Fruit fly (Drosophila melanogaster) whole organism, wandering third instar larva: Measurements from ENCODE around the gene CG3630.
A peak's percentile ranks its signal among the peaks of the same experiment; 100 is the strongest.

Source experiments
- Abd-B ChIP-seq: fragments of >200 bp; optimal IDR thresholded peaks from 2 replicates; lab custom pipeline; 2017; ENCODE audit warnings: missing biosample characterization, missing genetic modification characterization
- CG32264 ChIP-seq: fragments of 200-800 bp; sonication (Bioruptor generic); optimal IDR thresholded peaks from 2 replicates; lab custom pipeline; 2016; ENCODE audit warnings: missing biosample characterization, missing genetic modification characterization
- CG9705 ChIP-seq: fragments of 200-800 bp; sonication (Bioruptor generic); optimal IDR thresholded peaks from 2 replicates; lab custom pipeline; 2018; ENCODE audit warnings: missing biosample characterization, mild to moderate bottlenecking, missing genetic modification characterization
- CrebA ChIP-seq: fragments of 200-800 bp; sonication (Bioruptor generic); optimal IDR thresholded peaks from 2 replicates; lab custom pipeline; 2016; ENCODE audit warnings: missing biosample characterization, mild to moderate bottlenecking, missing genetic modification characterization, borderline replicate concordance
- Dfd ChIP-seq: fragments of >200 bp; optimal IDR thresholded peaks from 2 replicates; lab custom pipeline; 2017; ENCODE audit warnings: missing biosample characterization, missing genetic modification characterization
- Dif ChIP-seq: fragments of 200-275, 200-300 bp; sonication (Bioruptor generic); optimal IDR thresholded peaks from 2 replicates; lab custom pipeline; 2018; ENCODE audit warnings: missing biosample characterization, missing genetic modification characterization; ENCODE audit not compliant: partially characterized antibody
- GATAd ChIP-seq: sonication (Bioruptor generic); optimal IDR thresholded peaks from 2 replicates; lab custom pipeline; 2016; ENCODE audit warnings: missing biosample characterization, missing genetic modification characterization
- HLH106 ChIP-seq: fragments of 200-800 bp; optimal IDR thresholded peaks from 3 replicates; lab custom pipeline; 2019; ENCODE audit warnings: missing biosample characterization, mild to moderate bottlenecking, missing genetic modification characterization, moderate library complexity
- Hnf4 ChIP-seq: fragments of 200-800 bp; sonication (Bioruptor generic); optimal IDR thresholded peaks from 2 replicates; lab custom pipeline; 2016; ENCODE audit warnings: missing biosample characterization, mild to moderate bottlenecking, missing genetic modification characterization
- Hr78 ChIP-seq: fragments of >200 bp; optimal IDR thresholded peaks from 2 replicates; lab custom pipeline; 2017; ENCODE audit warnings: missing biosample characterization, missing genetic modification characterization
- Jra ChIP-seq: sonication (Bioruptor generic); optimal IDR thresholded peaks from 2 replicates; lab custom pipeline; 2016; ENCODE audit warnings: missing biosample characterization, missing genetic modification characterization
- Mio ChIP-seq: sonication (Bioruptor generic); optimal IDR thresholded peaks from 2 replicates; lab custom pipeline; 2016; ENCODE audit warnings: missing biosample characterization, missing genetic modification characterization
- Myc ChIP-seq: fragments of >200 bp; optimal IDR thresholded peaks from 2 replicates; lab custom pipeline; 2017
- N ChIP-seq: fragments of >200 bp; optimal IDR thresholded peaks from 2 replicates; lab custom pipeline; 2018; ENCODE audit warnings: missing biosample characterization, missing external identifiers, missing genetic modification characterization
- OdsH ChIP-seq: fragments of 200-800 bp; sonication (Bioruptor generic); optimal IDR thresholded peaks from 2 replicates; lab custom pipeline; 2016; ENCODE audit warnings: missing biosample characterization, mild to moderate bottlenecking, missing genetic modification characterization
- Rel ChIP-seq, 2 experiments: fragments of 200-800 bp; sonication (Bioruptor generic) in 1 of 2; optimal IDR thresholded peaks; 2 replicates in 1 of 2; 3 replicates in 1 of 2; lab custom pipeline; 2016 to 2019; ENCODE audit warnings: mild to moderate bottlenecking in 2 of 2, missing biosample characterization in 2 of 2, missing genetic modification characterization in 2 of 2, moderate library complexity in 1 of 2
- Sp1 ChIP-seq: fragments of 200-800 bp; sonication (Bioruptor generic); optimal IDR thresholded peaks from 3 replicates; lab custom pipeline; 2019; ENCODE audit warnings: missing biosample characterization, mild to moderate bottlenecking, missing genetic modification characterization, moderate library complexity
- Vsx2 ChIP-seq: fragments of 200-300, 225-300 bp; sonication (Bioruptor generic); optimal IDR thresholded peaks from 2 replicates; lab custom pipeline; 2018; ENCODE audit warnings: missing biosample characterization, missing genetic modification characterization; ENCODE audit not compliant: partially characterized antibody
- br ChIP-seq: fragments of 200-800 bp; sonication (Bioruptor generic); optimal IDR thresholded peaks from 2 replicates; lab custom pipeline; 2016; ENCODE audit warnings: missing biosample characterization, missing genetic modification characterization
- brk ChIP-seq: fragments of 200-800 bp; sonication (Bioruptor generic); optimal IDR thresholded peaks from 2 replicates; lab custom pipeline; 2016; ENCODE audit warnings: missing biosample characterization, mild to moderate bottlenecking, missing genetic modification characterization
- dmrt93B ChIP-seq: fragments of 200-800 bp; sonication (Bioruptor generic); optimal IDR thresholded peaks from 2 replicates; lab custom pipeline; 2018; ENCODE audit warnings: missing biosample characterization, mild to moderate bottlenecking, missing genetic modification characterization
- dsf ChIP-seq: sonication (Bioruptor generic); optimal IDR thresholded peaks from 2 replicates; lab custom pipeline; 2016; ENCODE audit warnings: missing biosample characterization, missing genetic modification characterization, borderline replicate concordance
- ey ChIP-seq: fragments of 200-800 bp; sonication (Bioruptor generic); optimal IDR thresholded peaks from 2 replicates; lab custom pipeline; 2016; ENCODE audit warnings: missing biosample characterization, missing genetic modification characterization
- foxo ChIP-seq, 2 experiments: fragments of 200-800 bp; sonication (Bioruptor generic); optimal IDR thresholded peaks; 2 replicates in 1 of 2; 3 replicates in 1 of 2; lab custom pipeline; 2016 to 2017; ENCODE audit warnings: missing biosample characterization in 2 of 2, missing genetic modification characterization in 2 of 2
- fru ChIP-seq: fragments of 200-800 bp; sonication (Bioruptor generic); optimal IDR thresholded peaks from 3 replicates; lab custom pipeline; 2016; ENCODE audit warnings: missing biosample characterization, mild to moderate bottlenecking, missing genetic modification characterization
- h ChIP-seq: fragments of 200-800 bp; sonication (Bioruptor generic); optimal IDR thresholded peaks from 3 replicates; lab custom pipeline; 2016; ENCODE audit warnings: missing biosample characterization, mild to moderate bottlenecking, missing genetic modification characterization
- jim ChIP-seq: fragments of 175-275, 200-325 bp; sonication (Bioruptor generic); optimal IDR thresholded peaks from 2 replicates; lab custom pipeline; 2016; ENCODE audit warnings: missing biosample characterization, mild to moderate bottlenecking, missing genetic modification characterization
- lola ChIP-seq: fragments of >200 bp; optimal IDR thresholded peaks from 2 replicates; lab custom pipeline; 2017; ENCODE audit warnings: missing biosample characterization, missing genetic modification characterization
- psq ChIP-seq: fragments of 200-800 bp; sonication (Bioruptor generic); optimal IDR thresholded peaks from 3 replicates; lab custom pipeline; 2017; ENCODE audit warnings: missing biosample characterization, mild to moderate bottlenecking, missing genetic modification characterization, moderate library complexity
- rgr ChIP-seq: fragments of 200-800 bp; sonication (Bioruptor generic); optimal IDR thresholded peaks from 3 replicates; lab custom pipeline; 2016; ENCODE audit warnings: missing biosample characterization, mild to moderate bottlenecking, missing genetic modification characterization
- sage ChIP-seq: fragments of 200-800 bp; sonication (Bioruptor generic); optimal IDR thresholded peaks from 2 replicates; lab custom pipeline; 2016; ENCODE audit warnings: missing biosample characterization, mild to moderate bottlenecking, missing genetic modification characterization
- sv ChIP-seq: fragments of 200-800 bp; sonication (Bioruptor generic); optimal IDR thresholded peaks from 3 replicates; lab custom pipeline; 2016; ENCODE audit warnings: missing biosample characterization, missing genetic modification characterization
- tai ChIP-seq: sonication (Bioruptor generic); optimal IDR thresholded peaks from 2 replicates; lab custom pipeline; 2016; ENCODE audit warnings: missing biosample characterization, missing genetic modification characterization
- usp ChIP-seq: fragments of >200 bp; optimal IDR thresholded peaks from 2 replicates; lab custom pipeline; 2017; ENCODE audit warnings: missing biosample characterization, missing genetic modification characterization
- woc ChIP-seq: sonication (Bioruptor generic); optimal IDR thresholded peaks from 2 replicates; lab custom pipeline; 2016; ENCODE audit warnings: missing biosample characterization, mild to moderate bottlenecking, missing genetic modification characterization

Gene CG3630

DNA sequence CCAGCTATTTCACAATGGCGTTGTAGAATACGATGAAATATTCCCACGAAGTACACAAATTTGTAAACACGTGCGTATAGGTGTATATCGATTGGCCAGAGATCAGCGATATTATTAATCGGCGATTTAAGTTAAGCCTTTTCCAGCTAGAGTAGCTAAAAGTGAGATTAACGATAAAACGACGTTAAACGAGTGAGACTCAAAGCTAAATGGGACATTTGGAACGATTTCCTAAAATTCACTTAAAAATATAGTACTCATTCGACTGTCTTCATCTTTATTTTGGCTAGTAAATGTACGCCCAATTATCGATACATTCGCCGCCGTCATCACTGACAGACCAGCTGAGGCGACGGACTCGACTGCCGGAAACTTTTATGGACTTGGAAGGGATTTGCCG, 22.6 kb downstream of the CG3630 start, which contains the start of the genes Nmd3 and CG17776:
Gene Nmd3 (minus strand): TSS at position 106 of the 400 bp plus-strand sequence.
Gene CG17776 (plus strand): TSS at position 163 of the 400 bp plus-strand sequence.
- no peak for TF ChIP-seq ey (GFP tag; lab: Kevin White, UChicago)
- no peak for TF ChIP-seq br (GFP tag; lab: Kevin White, UChicago)
- TF ChIP-seq foxo (GFP tag; optimal IDR thresholded peaks at IDR 0.05; lab: Kevin White, UChicago) = peak in 1 of 2 experiments; percentile 13
- TF ChIP-seq woc (GFP tag; lab: Kevin White, UChicago) = no peak
- TF ChIP-seq Sp1 (GFP tag; lab: Kevin White, UChicago) = peak; percentile 1
- TF ChIP-seq CG9705 = no peak
- no peak for TF ChIP-seq sage (GFP tag; lab: Kevin White, UChicago)
- TF ChIP-seq dsf = no peak
- no peak for TF ChIP-seq GATAd (GFP tag; lab: Kevin White, UChicago)
- TF ChIP-seq h (GFP tag; lab: Kevin White, UChicago) = no peak
- no peak for TF ChIP-seq CrebA (GFP tag; lab: Kevin White, UChicago)
- TF ChIP-seq Myc (lab: Kevin White, UChicago) = peak; percentile 97
- TF ChIP-seq Rel (GFP tag; optimal IDR thresholded peaks at IDR 0.05; lab: Kevin White, UChicago) = no peak
- peak; percentile 55 for TF ChIP-seq Rel (tag; optimal IDR thresholded peaks at IDR 0.05; lab: Kevin White, UChicago)
- TF ChIP-seq Dif = no peak
- no peak for TF ChIP-seq jim (GFP tag; lab: Kevin White, UChicago)
- TF ChIP-seq HLH106 (tag; lab: Kevin White, UChicago) = peak; percentile 27
- peak; percentile 8 for TF ChIP-seq rgr
- TF ChIP-seq fru (GFP tag; lab: Kevin White, UChicago) = no peak
- TF ChIP-seq lola (GFP tag; lab: Kevin White, UChicago) = no peak

DNA sequence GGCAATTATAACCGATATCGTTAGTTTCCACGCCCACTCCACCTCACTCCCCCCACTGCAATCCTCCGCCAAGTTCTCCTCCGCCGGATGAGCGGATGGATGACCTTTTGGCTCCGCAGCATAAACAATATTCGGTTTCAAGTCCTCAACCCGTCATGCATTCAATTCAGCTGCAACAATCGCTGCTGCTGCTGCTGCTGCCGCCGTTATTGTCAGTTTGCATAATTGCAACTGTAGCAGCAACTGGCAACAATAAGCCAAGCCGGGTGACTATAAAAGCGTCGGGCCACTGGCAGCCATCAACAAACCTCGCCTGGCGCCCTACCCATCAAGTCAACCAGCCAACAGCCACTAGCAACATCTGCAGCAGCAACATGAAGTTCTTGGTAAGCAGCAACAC, 24.6 kb downstream of the CG3630 start, which contains the start of gene CG17777:
Gene CG17777 (plus strand): TSS at position 301 of the 400 bp plus-strand sequence.
- TF ChIP-seq br (GFP tag; lab: Kevin White, UChicago) (no peak), fru (GFP tag; lab: Kevin White, UChicago) (no peak), Dfd (GFP tag; lab: Kevin White, UChicago) (no peak), lola (GFP tag; lab: Kevin White, UChicago) (no peak), Dif (no peak), Jra (GFP tag; lab: Kevin White, UChicago) (no peak), sage (GFP tag; lab: Kevin White, UChicago) (no peak), Hr78 (GFP tag; lab: Kevin White, UChicago) (no peak), psq (GFP tag; lab: Kevin White, UChicago) (no peak), N (GFP tag; lab: Kevin White, UChicago) (no peak), woc (GFP tag; lab: Kevin White, UChicago) (no peak), tai (GFP tag; lab: Kevin White, UChicago) (no peak)

dm6 chrX:2187520-2187919, 25.5 kb downstream of the CG3630 start, which contains the start of gene CG3457:
TSS of gene CG3457 (plus strand) at chrX:2187820.
- TF ChIP-seq Myc (lab: Kevin White, UChicago) (no peak), fru (GFP tag; lab: Kevin White, UChicago) (no peak), jim (GFP tag; lab: Kevin White, UChicago) (no peak), Hr78 (GFP tag; lab: Kevin White, UChicago) (no peak), OdsH (GFP tag; lab: Kevin White, UChicago) (no peak), Mio (GFP tag; lab: Kevin White, UChicago) (no peak), CG32264 (no peak), Dfd (GFP tag; lab: Kevin White, UChicago) (no peak), rgr (no peak), sv (GFP tag; lab: Kevin White, UChicago) (no peak)

- TF ChIP-seq Hr78 (GFP tag; lab: Kevin White, UChicago) = no peak
- TF ChIP-seq CrebA (GFP tag; lab: Kevin White, UChicago) = no peak
- no peak for TF ChIP-seq h (GFP tag; lab: Kevin White, UChicago)
- no peak for TF ChIP-seq ey (GFP tag; lab: Kevin White, UChicago)
- TF ChIP-seq usp (GFP tag; lab: Kevin White, UChicago) = no peak
Measured at dm6 chrX:2188888-2189287, 26.9 kb downstream of the CG3630 start, which contains the start of gene Mct1. TSS of gene Mct1 (plus strand) at chrX:2189188.

DNA sequence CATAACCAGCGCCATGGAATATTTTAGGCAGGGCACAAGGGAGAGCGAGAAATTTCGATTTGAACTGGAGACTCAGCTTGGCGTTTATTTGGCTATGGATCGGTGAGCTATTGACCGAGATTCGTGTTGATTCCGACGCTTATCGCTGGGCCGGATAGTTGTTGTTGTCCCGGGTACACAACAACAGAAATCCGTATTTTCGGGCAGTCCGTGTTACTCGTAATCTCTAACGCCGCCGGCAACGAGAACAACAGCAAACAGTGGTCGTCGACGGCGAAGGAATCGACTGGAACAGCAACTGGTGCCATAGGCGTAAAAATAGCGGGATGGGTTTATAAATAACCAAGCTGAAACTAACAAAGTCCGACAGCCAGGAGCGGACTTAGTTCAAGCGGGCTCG, 29.9 kb downstream of the CG3630 start:
- TF ChIP-seq woc (GFP tag; lab: Kevin White, UChicago) (no peak), br (GFP tag; lab: Kevin White, UChicago) (no peak), dmrt93B (GFP tag; lab: Kevin White, UChicago) (no peak), Vsx2 (GFP tag; lab: Kevin White, UChicago) (no peak), Hr78 (GFP tag; lab: Kevin White, UChicago) (no peak), GATAd (GFP tag; lab: Kevin White, UChicago) (no peak), h (GFP tag; lab: Kevin White, UChicago) (no peak), Mio (GFP tag; lab: Kevin White, UChicago) (no peak), sage (GFP tag; lab: Kevin White, UChicago) (no peak), Dfd (GFP tag; lab: Kevin White, UChicago) (no peak), Dif (no peak), CrebA (GFP tag; lab: Kevin White, UChicago) (no peak), rgr (no peak), ey (GFP tag; lab: Kevin White, UChicago) (no peak), Hnf4 (GFP tag; lab: Kevin White, UChicago) (no peak), tai (GFP tag; lab: Kevin White, UChicago) (no peak), CG9705 (no peak), brk (GFP tag; lab: Kevin White, UChicago) (no peak), Sp1 (GFP tag; lab: Kevin White, UChicago) (no peak), Abd-B (GFP tag; lab: Kevin White, UChicago) (no peak)
- TF ChIP-seq, all 38 proteins: peak for 0
